Fruit fly (Drosophila melanogaster) whole organism: Measurements from ENCODE around the gene Eip78C.

ENCODE experiments used
- CG8478 ChIP-seq: fragments of >200 bp; optimal IDR thresholded peaks from 2 replicates; lab custom pipeline; 2018; ENCODE audit warnings: inconsistent platforms
- Dll ChIP-seq: fragments of >200 bp; optimal IDR thresholded peaks from 2 replicates; lab custom pipeline; 2017
- EcR ChIP-seq, 2 experiments: fragments of >200 bp; optimal IDR thresholded peaks; 2 replicates each; lab custom pipeline; 2017; ENCODE audit warnings: missing biosample characterization in 2 of 2, missing genetic modification characterization in 2 of 2, missing genetic modification reagents in 2 of 2
- pan ChIP-seq: fragments of >200 bp; optimal IDR thresholded peaks from 2 replicates; lab custom pipeline; 2017
- psq ChIP-seq: fragments of >200 bp; optimal IDR thresholded peaks from 2 replicates; lab custom pipeline; 2017
- usp ChIP-seq: fragments of >200 bp; optimal IDR thresholded peaks from 2 replicates; lab custom pipeline; 2017; ENCODE audit warnings: missing biosample characterization, missing genetic modification characterization, mixed read lengths

Gene Eip78C

dm6 chr3L:21304400-21304799, 78.0 kb downstream of the Eip78C start, which contains the start of the genes CG11309 and CG7632:
CG11309 (minus strand) TSS chr3L:21304658.
CG7632 (plus strand) TSS chr3L:21304697.
- TF ChIP-seq Dll (lab: Kevin White, UChicago) (no peak), pan (lab: Kevin White, UChicago) (no peak), CG8478 (lab: Kevin White, UChicago) (no peak), EcR (GFP tag; optimal IDR thresholded peaks at IDR 0.05; lab: Kevin White, UChicago) (no peak), psq (lab: Kevin White, UChicago) (no peak), usp (no peak)
